Fruit fly (Drosophila melanogaster) whole organism, embryonic: ENCODE data around the gene CG13699.
A peak's percentile ranks its signal among the peaks of the same experiment; 100 is the strongest.

Experiments used
- Bdp1 ChIP-seq: fragments of 200-800 bp; sonication (Bioruptor generic); optimal IDR thresholded peaks from 3 replicates; lab custom pipeline; 2016; ENCODE audit warnings: missing biosample characterization, missing genetic modification characterization
- C15 ChIP-seq: fragments of 200-800 bp; sonication (Bioruptor generic); IDR thresholded peaks from 3 replicates; pipeline ENCODE4 v1.3.6; 2022; ENCODE audit warnings: missing biosample characterization, missing genetic modification characterization
- CG10209 ChIP-seq: fragments of 200-800 bp; sonication (Bioruptor generic); optimal IDR thresholded peaks from 3 replicates; lab custom pipeline; 2017; ENCODE audit warnings: missing biosample characterization, mild to moderate bottlenecking, missing genetic modification characterization, missing genetic modification reagents
- CG1024 ChIP-seq: fragments of 200-800 bp; sonication (Bioruptor generic); IDR thresholded peaks from 2 replicates; pipeline ENCODE4 v1.3.6; 2022; ENCODE audit warnings: missing biosample characterization, missing genetic modification characterization
- CG10321 ChIP-seq: fragments of 200-800 bp; sonication (Bioruptor generic); IDR thresholded peaks from 2 replicates; pipeline ENCODE4 v1.3.6; 2022; ENCODE audit warnings: missing biosample characterization, missing genetic modification characterization
- CG11695 ChIP-seq: fragments of 200-800 bp; sonication (Bioruptor generic); IDR thresholded peaks from 3 replicates; pipeline ENCODE4 v1.3.6; 2022; ENCODE audit warnings: missing biosample characterization, missing genetic modification characterization
- CG12391 ChIP-seq: fragments of 200-800 bp; sonication (Bioruptor generic); optimal IDR thresholded peaks from 3 replicates; lab custom pipeline; 2018; ENCODE audit warnings: missing biosample characterization, mild to moderate bottlenecking, missing genetic modification characterization, moderate library complexity
- CG14965 ChIP-seq: fragments of 200-800 bp; sonication (Bioruptor generic); optimal IDR thresholded peaks from 2 replicates; lab custom pipeline; 2016; ENCODE audit warnings: missing biosample characterization, missing genetic modification characterization, borderline replicate concordance
- CG1529 ChIP-seq: fragments of 200-800 bp; sonication (Bioruptor generic); optimal IDR thresholded peaks from 3 replicates; lab custom pipeline; 2018; ENCODE audit warnings: missing biosample characterization, missing genetic modification characterization
- CG15479 ChIP-seq: fragments of 200-800 bp; sonication (Bioruptor generic); optimal IDR thresholded peaks from 3 replicates; lab custom pipeline; 2019; ENCODE audit warnings: missing biosample characterization, mild to moderate bottlenecking, missing genetic modification characterization, moderate library complexity
- CG1647 ChIP-seq: fragments of 200-800 bp; sonication (Bioruptor generic); optimal IDR thresholded peaks from 3 replicates; lab custom pipeline; 2016; ENCODE audit warnings: missing biosample characterization, missing genetic modification characterization
- CG1792 ChIP-seq: fragments of 200-800 bp; sonication (Bioruptor generic); optimal IDR thresholded peaks from 2 replicates; lab custom pipeline; 2016; ENCODE audit warnings: missing biosample characterization, missing genetic modification characterization
- CG18011 ChIP-seq: fragments of 200-800 bp; sonication (Bioruptor generic); optimal IDR thresholded peaks from 2 replicates; lab custom pipeline; 2017; ENCODE audit warnings: missing biosample characterization, missing genetic modification characterization, mild to moderate bottlenecking, moderate library complexity, missing genotype
- CG18599 ChIP-seq: fragments of 200-800 bp; sonication (Bioruptor generic); optimal IDR thresholded peaks from 3 replicates; lab custom pipeline; 2017; ENCODE audit warnings: missing biosample characterization, missing genetic modification characterization, mild to moderate bottlenecking, moderate library complexity, missing genetic modification reagents
- CG18764 ChIP-seq: fragments of 200-800 bp; sonication (Bioruptor generic); optimal IDR thresholded peaks from 3 replicates; lab custom pipeline; 2016; ENCODE audit warnings: missing biosample characterization, missing genetic modification characterization
- CG2202 ChIP-seq: fragments of 200-800 bp; sonication (Bioruptor generic); optimal IDR thresholded peaks from 2 replicates; lab custom pipeline; 2018; ENCODE audit warnings: missing biosample characterization, mild to moderate bottlenecking, missing genetic modification characterization
- CG30403 ChIP-seq: fragments of 200-800 bp; sonication (Bioruptor generic); optimal IDR thresholded peaks from 3 replicates; lab custom pipeline; 2016; ENCODE audit warnings: missing biosample characterization, missing genetic modification characterization
- CG32767 ChIP-seq: fragments of 200-800 bp; sonication (Bioruptor generic); IDR thresholded peaks from 2 replicates; pipeline ENCODE4 v1.3.6; 2022; ENCODE audit warnings: missing biosample characterization, missing genetic modification characterization
- CG3838 ChIP-seq: fragments of 200-800 bp; sonication (Bioruptor generic); optimal IDR thresholded peaks from 3 replicates; lab custom pipeline; 2016; ENCODE audit warnings: missing biosample characterization, missing genetic modification characterization
- CG3995 ChIP-seq: fragments of 200-800 bp; sonication (Bioruptor generic); optimal IDR thresholded peaks from 3 replicates; lab custom pipeline; 2016; ENCODE audit warnings: missing biosample characterization, missing genetic modification characterization
- CG5180 ChIP-seq: fragments of 200-800 bp; sonication (Bioruptor generic); optimal IDR thresholded peaks from 3 replicates; lab custom pipeline; 2017; ENCODE audit warnings: missing biosample characterization, missing genetic modification characterization, mild to moderate bottlenecking, moderate library complexity, missing genetic modification reagents
- CG5953 ChIP-seq: fragments of 200-800 bp; sonication (Bioruptor generic); IDR thresholded peaks from 2 replicates; pipeline ENCODE4 v1.3.6; 2022; ENCODE audit warnings: missing biosample characterization, missing genetic modification characterization
- CG6654 ChIP-seq: fragments of 200-800 bp; sonication (Bioruptor generic); optimal IDR thresholded peaks from 2 replicates; lab custom pipeline; 2017; ENCODE audit warnings: missing biosample characterization, mild to moderate bottlenecking, missing genetic modification characterization
- CG6689 ChIP-seq: fragments of 200-800 bp; sonication (Bioruptor generic); IDR thresholded peaks from 2 replicates; pipeline ENCODE4 v1.3.6; 2022; ENCODE audit warnings: missing biosample characterization, missing genetic modification characterization
- CG8281 ChIP-seq: fragments of 200-800 bp; sonication (Bioruptor generic); optimal IDR thresholded peaks from 2 replicates; lab custom pipeline; 2018; ENCODE audit warnings: missing biosample characterization, mild to moderate bottlenecking, missing genetic modification characterization, moderate library complexity
- CG8290 ChIP-seq, 3 experiments: fragments of 200-800 bp; sonication (Bioruptor generic); optimal IDR thresholded peaks; 2 replicates each; lab custom pipeline; 2016 to 2019; ENCODE audit warnings: missing biosample characterization in 3 of 3, missing genetic modification characterization in 3 of 3, mild to moderate bottlenecking in 2 of 3, moderate library complexity in 1 of 3
- CG9437 ChIP-seq: fragments of 200-800 bp; sonication (Bioruptor generic); optimal IDR thresholded peaks from 2 replicates; lab custom pipeline; 2018; ENCODE audit warnings: missing biosample characterization, mild to moderate bottlenecking, missing genetic modification characterization
- D19B ChIP-seq: fragments of 200-800 bp; sonication (Bioruptor generic); optimal IDR thresholded peaks from 2 replicates; lab custom pipeline; 2017; ENCODE audit warnings: missing biosample characterization, mild to moderate bottlenecking, missing genetic modification characterization
- Dbx ChIP-seq: fragments of 200-800 bp; sonication (Bioruptor generic); IDR thresholded peaks from 3 replicates; pipeline ENCODE4 v1.3.6; 2022; ENCODE audit warnings: missing biosample characterization, missing genetic modification characterization
- H2.0 ChIP-seq: fragments of 200-800 bp; sonication (Bioruptor generic); IDR thresholded peaks from 2 replicates; pipeline ENCODE4 v1.3.6; 2022; ENCODE audit warnings: missing biosample characterization, missing genetic modification characterization
- Myb ChIP-seq: fragments of 200-800 bp; sonication (Bioruptor generic); optimal IDR thresholded peaks from 2 replicates; lab custom pipeline; 2016; ENCODE audit warnings: missing biosample characterization, missing genetic modification characterization
- NK7.1 ChIP-seq: fragments of 200-800 bp; sonication (Bioruptor generic); optimal IDR thresholded peaks from 3 replicates; lab custom pipeline; 2016; ENCODE audit warnings: missing biosample characterization, missing genetic modification characterization
- Ravus ChIP-seq: fragments of 200-800 bp; sonication (Bioruptor generic); IDR thresholded peaks from 2 replicates; pipeline ENCODE4 v1.3.6; 2022; ENCODE audit warnings: missing biosample characterization, missing genetic modification characterization
- Vsx1 ChIP-seq: fragments of 200-800 bp; sonication (Bioruptor generic); optimal IDR thresholded peaks from 2 replicates; lab custom pipeline; 2017; ENCODE audit warnings: missing biosample characterization, mild to moderate bottlenecking, missing genetic modification characterization, missing genetic modification reagents
- ase ChIP-seq: fragments of 200-800 bp; sonication (Bioruptor generic); IDR thresholded peaks from 3 replicates; pipeline ENCODE4 v1.3.6; 2022; ENCODE audit warnings: missing biosample characterization, missing genetic modification characterization
- bab2 ChIP-seq: fragments of 200-800 bp; sonication (Bioruptor generic); optimal IDR thresholded peaks from 2 replicates; lab custom pipeline; 2016; ENCODE audit warnings: missing biosample characterization, missing genetic modification characterization
- cas ChIP-seq: fragments of 200-800 bp; sonication (Bioruptor generic); IDR thresholded peaks from 2 replicates; pipeline ENCODE4 v1.3.6; 2022; ENCODE audit warnings: missing biosample characterization, missing genetic modification characterization
- crp ChIP-seq, 2 experiments: fragments of 200-800 bp; sonication (Bioruptor generic); optimal IDR thresholded peaks; 2 replicates in 1 of 2; 3 replicates in 1 of 2; lab custom pipeline; 2017; ENCODE audit warnings: missing biosample characterization in 2 of 2, missing genetic modification characterization in 2 of 2, mild to moderate bottlenecking in 1 of 2, moderate library complexity in 1 of 2
- fru ChIP-seq: fragments of >200 bp; optimal IDR thresholded peaks from 2 replicates; lab custom pipeline; 2017
- gfzf ChIP-seq: fragments of 200-800 bp; sonication (Bioruptor generic); optimal IDR thresholded peaks from 2 replicates; lab custom pipeline; 2016; ENCODE audit warnings: missing biosample characterization, mild to moderate bottlenecking, missing genetic modification characterization, moderate library complexity
- her ChIP-seq: fragments of 200-800 bp; sonication (Bioruptor generic); optimal IDR thresholded peaks from 2 replicates; lab custom pipeline; 2016; ENCODE audit warnings: missing biosample characterization, missing genetic modification characterization
- hth ChIP-seq: fragments of >200 bp; optimal IDR thresholded peaks from 2 replicates; lab custom pipeline; 2017; ENCODE audit warnings: inconsistent platforms
- lbe ChIP-seq: fragments of 200-800 bp; sonication (Bioruptor generic); optimal IDR thresholded peaks from 2 replicates; lab custom pipeline; 2016; ENCODE audit warnings: missing biosample characterization, mild to moderate bottlenecking, missing genetic modification characterization
- lilli ChIP-seq: fragments of 200-800 bp; sonication (Bioruptor generic); optimal IDR thresholded peaks from 3 replicates; lab custom pipeline; 2016; ENCODE audit warnings: missing biosample characterization, missing genetic modification characterization
- mam ChIP-seq: fragments of 200-800 bp; sonication (Bioruptor generic); optimal IDR thresholded peaks from 3 replicates; lab custom pipeline; 2016; ENCODE audit warnings: missing biosample characterization, missing genetic modification characterization
- phol ChIP-seq: fragments of 200-800 bp; sonication (Bioruptor generic); optimal IDR thresholded peaks from 3 replicates; lab custom pipeline; 2018; ENCODE audit warnings: missing biosample characterization, mild to moderate bottlenecking, missing genetic modification characterization, moderate library complexity
- psq ChIP-seq: fragments of 200-800 bp; sonication (Bioruptor generic); optimal IDR thresholded peaks from 2 replicates; lab custom pipeline; 2017; ENCODE audit warnings: missing biosample characterization, missing genetic modification characterization
- shn ChIP-seq: fragments of 200-800 bp; sonication (Bioruptor generic); optimal IDR thresholded peaks from 3 replicates; lab custom pipeline; 2016; ENCODE audit warnings: missing biosample characterization, missing genetic modification characterization
- stwl ChIP-seq: fragments of 200-800 bp; sonication (Bioruptor generic); optimal IDR thresholded peaks from 3 replicates; lab custom pipeline; 2018; ENCODE audit warnings: missing biosample characterization, mild to moderate bottlenecking, missing genetic modification characterization, moderate library complexity
- tna ChIP-seq: fragments of 200-800 bp; sonication (Bioruptor generic); IDR thresholded peaks from 2 replicates; pipeline ENCODE4 v1.3.6; 2022; ENCODE audit warnings: missing biosample characterization, missing genetic modification characterization; ENCODE audit not compliant: partially characterized antibody
- trh ChIP-seq: fragments of 200-800 bp; sonication (Bioruptor generic); optimal IDR thresholded peaks from 2 replicates; lab custom pipeline; 2016; ENCODE audit warnings: missing biosample characterization, missing genetic modification characterization
- vvl ChIP-seq: fragments of 200-800 bp; sonication (Bioruptor generic); IDR thresholded peaks from 2 replicates; pipeline ENCODE4 v1.3.6; 2022; ENCODE audit warnings: missing biosample characterization, missing genetic modification characterization

CG13699 gene

dm6 chr3L:18109459-18109863 is 52.9 kb downstream of the CG13699 start, which contains the start of the genes Polr3D and mus304 (continued):
- TF ChIP-seq Myb: peak; percentile 80
- no peak for TF ChIP-seq CG15479 (GFP tag; lab: Kevin White, UChicago)
- TF ChIP-seq phol (tag; lab: Kevin White, UChicago): peak; percentile 49
- TF ChIP-seq cas (GFP tag; lab: Robert Waterston, UW): no peak
- TF ChIP-seq mam: no peak
- peak; percentile 74 for TF ChIP-seq stwl
- peak; percentile 38 for TF ChIP-seq gfzf (GFP tag; lab: Kevin White, UChicago)
- no peak for TF ChIP-seq hth (lab: Kevin White, UChicago)
- peak; percentile 88 for TF ChIP-seq CG3995 (GFP tag; lab: Kevin White, UChicago)
- no peak for TF ChIP-seq CG18011 (GFP tag; lab: Kevin White, UChicago)
- TF ChIP-seq CG1647 (GFP tag; lab: Kevin White, UChicago): no peak
- TF ChIP-seq trh (GFP tag; lab: Kevin White, UChicago): no peak
- no peak for TF ChIP-seq bab2 (GFP tag; lab: Kevin White, UChicago)
- no peak for TF ChIP-seq CG10321 (GFP tag; lab: Robert Waterston, UW)
- no peak for TF ChIP-seq lbe
- peak; percentile 26 for TF ChIP-seq tna (GFP tag; lab: Robert Waterston, UW)
- TF ChIP-seq CG18764: no peak
- no peak for TF ChIP-seq CG32767 (GFP tag; lab: Robert Waterston, UW)
- TF ChIP-seq CG18599 (GFP tag; lab: Kevin White, UChicago): peak; percentile 10
- no peak for TF ChIP-seq CG5953 (GFP tag; lab: Robert Waterston, UW)
- TF ChIP-seq CG8290 (GFP tag; optimal IDR thresholded peaks at IDR 0.05; lab: Kevin White, UChicago): no peak
- no peak for TF ChIP-seq CG8290 (tag; optimal IDR thresholded peaks at IDR 0.05; lab: Kevin White, UChicago)
- no peak for TF ChIP-seq psq (GFP tag; lab: Kevin White, UChicago)
- no peak for TF ChIP-seq C15 (GFP tag; lab: Robert Waterston, UW)
- peak; percentile 27 for TF ChIP-seq her (GFP tag; lab: Kevin White, UChicago)
- TF ChIP-seq crp (GFP tag; optimal IDR thresholded peaks at IDR 0.05; lab: Kevin White, UChicago): peak in 1 of 2 experiments; percentile 43
- no peak for TF ChIP-seq CG9437 (GFP tag; lab: Kevin White, UChicago)
- TF ChIP-seq CG12391 (tag; lab: Kevin White, UChicago): peak; percentile 18
- no peak for TF ChIP-seq CG8281 (tag; lab: Kevin White, UChicago)
- no peak for TF ChIP-seq Vsx1 (GFP tag; lab: Kevin White, UChicago)
- no peak for TF ChIP-seq CG2202 (tag; lab: Kevin White, UChicago)
- TF ChIP-seq Bdp1 (GFP tag; lab: Kevin White, UChicago): no peak
- no peak for TF ChIP-seq CG11695 (GFP tag; lab: Robert Waterston, UW)
- no peak for TF ChIP-seq Dbx
- peak; percentile 36 for TF ChIP-seq lilli
- TF ChIP-seq CG1792: no peak
- TF ChIP-seq CG3838 (GFP tag; lab: Kevin White, UChicago): no peak
- no peak for TF ChIP-seq CG5180
- no peak for TF ChIP-seq ase
- no peak for TF ChIP-seq CG1529 (GFP tag; lab: Kevin White, UChicago)
- no peak for TF ChIP-seq vvl (GFP tag; lab: Robert Waterston, UW)
- no peak for TF ChIP-seq H2.0 (GFP tag; lab: Robert Waterston, UW)
- TF ChIP-seq D19B: no peak
- TF ChIP-seq CG30403: peak; percentile 49
- no peak for TF ChIP-seq fru (lab: Kevin White, UChicago)
- TF ChIP-seq CG1024: no peak
- TF ChIP-seq shn (GFP tag; lab: Kevin White, UChicago): no peak
- no peak for TF ChIP-seq NK7.1 (GFP tag; lab: Kevin White, UChicago)
- no peak for TF ChIP-seq CG6654
- TF ChIP-seq CG6689: no peak
- no peak for TF ChIP-seq CG14965 (GFP tag; lab: Kevin White, UChicago)
- TF ChIP-seq CG10209: no peak
- no peak for TF ChIP-seq Ravus (GFP tag; lab: Robert Waterston, UW)
